Fruit fly (Drosophila melanogaster) whole organism, embryonic: Measurements from ENCODE around the gene Cyp4d14.

ENCODE experiments used
- CG10431 ChIP-seq: fragments of 200-800 bp; sonication (Bioruptor generic); optimal IDR thresholded peaks from 3 replicates; lab custom pipeline; 2018; ENCODE audit warnings: missing biosample characterization, mild to moderate bottlenecking, missing genetic modification characterization
- CG11560 ChIP-seq: fragments of 200-800 bp; sonication (Bioruptor generic); IDR thresholded peaks from 3 replicates; pipeline ENCODE4 v1.3.6; 2022; ENCODE audit warnings: missing biosample characterization, missing genetic modification characterization
- CG12299 ChIP-seq: fragments of 200-800 bp; sonication (Bioruptor generic); optimal IDR thresholded peaks from 2 replicates; lab custom pipeline; 2018; ENCODE audit warnings: missing biosample characterization, mild to moderate bottlenecking, missing genetic modification characterization
- CG12942 ChIP-seq: fragments of 200-800 bp; sonication (Bioruptor generic); optimal IDR thresholded peaks from 3 replicates; lab custom pipeline; 2016; ENCODE audit warnings: missing biosample characterization, missing genetic modification characterization
- CG13894 ChIP-seq: fragments of 200-800 bp; sonication (Bioruptor generic); optimal IDR thresholded peaks from 3 replicates; lab custom pipeline; 2018; ENCODE audit warnings: missing biosample characterization, mild to moderate bottlenecking, missing genetic modification characterization, moderate library complexity
- CG14710 ChIP-seq: fragments of 200-800 bp; sonication (Bioruptor generic); optimal IDR thresholded peaks from 3 replicates; lab custom pipeline; 2019; ENCODE audit warnings: missing biosample characterization, mild to moderate bottlenecking, missing genetic modification characterization, moderate library complexity
- CG15269 ChIP-seq: fragments of 200-800 bp; sonication (Bioruptor generic); optimal IDR thresholded peaks from 2 replicates; lab custom pipeline; 2018; ENCODE audit warnings: missing biosample characterization, mild to moderate bottlenecking, missing genetic modification characterization, moderate library complexity
- CG15514 ChIP-seq: fragments of 200-800 bp; sonication (Bioruptor generic); optimal IDR thresholded peaks from 3 replicates; lab custom pipeline; 2017; ENCODE audit warnings: missing biosample characterization, missing genetic modification characterization, mild to moderate bottlenecking, moderate library complexity, missing genetic modification reagents
- CG15601 ChIP-seq: fragments of 200-800 bp; sonication (Bioruptor generic); optimal IDR thresholded peaks from 3 replicates; lab custom pipeline; 2019; ENCODE audit warnings: missing biosample characterization, mild to moderate bottlenecking, missing genetic modification characterization, moderate library complexity
- CG16815 ChIP-seq: fragments of 200-800 bp; sonication (Bioruptor generic); optimal IDR thresholded peaks from 3 replicates; lab custom pipeline; 2017; ENCODE audit warnings: missing biosample characterization, mild to moderate bottlenecking, missing genetic modification characterization
- CG17385 ChIP-seq: fragments of 200-800 bp; sonication (Bioruptor generic); optimal IDR thresholded peaks from 3 replicates; lab custom pipeline; 2018; ENCODE audit warnings: missing biosample characterization, mild to moderate bottlenecking, missing genetic modification characterization
- CG17829 ChIP-seq: fragments of 200-800 bp; optimal IDR thresholded peaks from 2 replicates; lab custom pipeline; 2019; ENCODE audit warnings: missing biosample characterization, mild to moderate bottlenecking, missing genetic modification characterization, moderate library complexity
- CG17912 ChIP-seq: fragments of 200-800 bp; sonication (Bioruptor generic); optimal IDR thresholded peaks from 2 replicates; lab custom pipeline; 2018; ENCODE audit warnings: missing biosample characterization, mild to moderate bottlenecking, missing genetic modification characterization
- CG3281 ChIP-seq: fragments of 200-800 bp; sonication (Bioruptor generic); optimal IDR thresholded peaks from 3 replicates; lab custom pipeline; 2017; ENCODE audit warnings: missing biosample characterization, mild to moderate bottlenecking, missing genetic modification characterization
- CG34376 ChIP-seq: fragments of 200-800 bp; sonication (Bioruptor generic); optimal IDR thresholded peaks from 2 replicates; lab custom pipeline; 2018; ENCODE audit warnings: missing biosample characterization, mild to moderate bottlenecking, missing genetic modification characterization
- CG42726 ChIP-seq: fragments of 200-800 bp; sonication (Bioruptor generic); IDR thresholded peaks from 2 replicates; pipeline ENCODE4 v1.3.6; 2022; ENCODE audit warnings: missing biosample characterization, missing genetic modification characterization; ENCODE audit not compliant: partially characterized antibody
- CG4360 ChIP-seq: fragments of 200-800 bp; sonication (Bioruptor generic); IDR thresholded peaks from 2 replicates; pipeline ENCODE4 v1.3.6; 2022; ENCODE audit warnings: missing biosample characterization, missing genetic modification characterization
- CG4404 ChIP-seq: fragments of 200-800 bp; sonication (Bioruptor generic); IDR thresholded peaks from 2 replicates; pipeline ENCODE4 v1.3.6; 2022; ENCODE audit warnings: missing biosample characterization, missing genetic modification characterization
- CG4820 ChIP-seq: fragments of 200-800 bp; sonication (Bioruptor generic); optimal IDR thresholded peaks from 3 replicates; lab custom pipeline; 2016; ENCODE audit warnings: missing biosample characterization, missing genetic modification characterization
- CG7556 ChIP-seq: fragments of 200-800 bp; sonication (Bioruptor generic); optimal IDR thresholded peaks from 2 replicates; lab custom pipeline; 2017; ENCODE audit warnings: missing biosample characterization, mild to moderate bottlenecking, missing genetic modification characterization
- CG7987 ChIP-seq: fragments of 200-800 bp; sonication (Bioruptor generic); optimal IDR thresholded peaks from 2 replicates; lab custom pipeline; 2018; ENCODE audit warnings: missing biosample characterization, mild to moderate bottlenecking, missing genetic modification characterization, moderate library complexity
- Camta ChIP-seq: fragments of 200-800 bp; sonication (Bioruptor generic); optimal IDR thresholded peaks from 2 replicates; lab custom pipeline; 2016; ENCODE audit warnings: missing biosample characterization, missing genetic modification characterization
- Dbx ChIP-seq: fragments of 200-800 bp; sonication (Bioruptor generic); IDR thresholded peaks from 3 replicates; pipeline ENCODE4 v1.3.6; 2022; ENCODE audit warnings: missing biosample characterization, missing genetic modification characterization
- Doc2 ChIP-seq: fragments of 200-800 bp; sonication (Bioruptor generic); IDR thresholded peaks from 2 replicates; pipeline ENCODE4 v1.3.6; 2022; ENCODE audit warnings: missing biosample characterization, missing genetic modification characterization
- Fer3 ChIP-seq: fragments of 200-800 bp; sonication (Bioruptor generic); optimal IDR thresholded peaks from 2 replicates; lab custom pipeline; 2018; ENCODE audit warnings: missing biosample characterization, mild to moderate bottlenecking, missing genetic modification characterization, moderate library complexity
- HLHmδ ChIP-seq: fragments of 200-800 bp; sonication (Bioruptor generic); optimal IDR thresholded peaks from 2 replicates; lab custom pipeline; 2018; ENCODE audit warnings: missing biosample characterization, mild to moderate bottlenecking, missing genetic modification characterization, moderate library complexity
- Hr51 ChIP-seq, 2 experiments: fragments of 200-800 bp; sonication (Bioruptor generic); optimal IDR thresholded peaks; 2 replicates in 1 of 2; 3 replicates in 1 of 2; lab custom pipeline; 2016 to 2018; ENCODE audit warnings: missing biosample characterization in 2 of 2, missing genetic modification characterization in 2 of 2, mild to moderate bottlenecking in 1 of 2, moderate library complexity in 1 of 2
- Lim3 ChIP-seq: fragments of 200-800 bp; sonication (Bioruptor generic); IDR thresholded peaks from 2 replicates; pipeline ENCODE4 v1.3.6; 2022; ENCODE audit warnings: missing biosample characterization, missing genetic modification characterization
- Nf-YB ChIP-seq: fragments of 200-800 bp; sonication (Bioruptor generic); optimal IDR thresholded peaks from 3 replicates; lab custom pipeline; 2019; ENCODE audit warnings: missing biosample characterization, mild to moderate bottlenecking, missing genetic modification characterization, moderate library complexity
- Sin3A ChIP-seq: fragments of >200 bp; optimal IDR thresholded peaks from 2 replicates; lab custom pipeline; 2018
- Sox100B ChIP-seq: fragments of 200-800 bp; sonication (Bioruptor generic); optimal IDR thresholded peaks from 3 replicates; lab custom pipeline; 2018; ENCODE audit warnings: missing biosample characterization, mild to moderate bottlenecking, missing genetic modification characterization
- ap ChIP-seq: fragments of 200-800 bp; sonication (Bioruptor generic); IDR thresholded peaks from 2 replicates; pipeline ENCODE4 v1.3.6; 2022; ENCODE audit warnings: missing biosample characterization, missing genetic modification characterization
- ase ChIP-seq: fragments of 200-800 bp; sonication (Bioruptor generic); IDR thresholded peaks from 3 replicates; pipeline ENCODE4 v1.3.6; 2022; ENCODE audit warnings: missing biosample characterization, missing genetic modification characterization
- ato ChIP-seq: fragments of 200-800 bp; sonication (Bioruptor generic); IDR thresholded peaks from 2 replicates; pipeline ENCODE4 v1.3.6; 2022; ENCODE audit warnings: missing biosample characterization, missing genetic modification characterization; ENCODE audit not compliant: partially characterized antibody
- cg ChIP-seq: fragments of 200-800 bp; sonication (Bioruptor generic); optimal IDR thresholded peaks from 3 replicates; lab custom pipeline; 2019; ENCODE audit warnings: missing biosample characterization, mild to moderate bottlenecking, missing genetic modification characterization, moderate library complexity
- chn ChIP-seq: fragments of 200-800 bp; sonication (Bioruptor generic); optimal IDR thresholded peaks from 2 replicates; lab custom pipeline; 2016; ENCODE audit warnings: missing biosample characterization, missing genetic modification characterization
- ci ChIP-seq: fragments of 200-800 bp; sonication (Bioruptor generic); IDR thresholded peaks from 3 replicates; pipeline ENCODE4 v1.3.6; 2022; ENCODE audit warnings: missing biosample characterization, missing genetic modification characterization
- dmrt99B ChIP-seq: fragments of 200-800 bp; sonication (Bioruptor generic); optimal IDR thresholded peaks from 2 replicates; lab custom pipeline; 2018; ENCODE audit warnings: missing biosample characterization, mild to moderate bottlenecking, missing genetic modification characterization, moderate library complexity
- fru ChIP-seq: fragments of >200 bp; optimal IDR thresholded peaks from 2 replicates; lab custom pipeline; 2017
- ham ChIP-seq: fragments of 200-800 bp; sonication (Bioruptor generic); IDR thresholded peaks from 2 replicates; pipeline ENCODE4 v1.3.6; 2022; ENCODE audit warnings: missing biosample characterization, missing genetic modification characterization
- klu ChIP-seq: fragments of 200-800 bp; sonication (Bioruptor generic); IDR thresholded peaks from 2 replicates; pipeline ENCODE4 v1.3.6; 2022; ENCODE audit warnings: missing biosample characterization, missing genetic modification characterization
- lab ChIP-seq: fragments of 200-800 bp; sonication (Bioruptor generic); optimal IDR thresholded peaks from 3 replicates; lab custom pipeline; 2017; ENCODE audit warnings: missing biosample characterization, missing genetic modification characterization, mild to moderate bottlenecking, moderate library complexity, missing genetic modification reagents
- mam ChIP-seq: fragments of 200-800 bp; sonication (Bioruptor generic); optimal IDR thresholded peaks from 3 replicates; lab custom pipeline; 2016; ENCODE audit warnings: missing biosample characterization, missing genetic modification characterization
- mirr ChIP-seq: fragments of 200-800 bp; sonication (Bioruptor generic); optimal IDR thresholded peaks from 3 replicates; lab custom pipeline; 2018; ENCODE audit warnings: missing biosample characterization, mild to moderate bottlenecking, missing genetic modification characterization
- nau ChIP-seq: fragments of 200-800 bp; sonication (Bioruptor generic); optimal IDR thresholded peaks from 3 replicates; lab custom pipeline; 2017; ENCODE audit warnings: missing biosample characterization, mild to moderate bottlenecking, missing genetic modification characterization, missing genetic modification reagents
- pb ChIP-seq: fragments of 200-800 bp; sonication (Bioruptor generic); optimal IDR thresholded peaks from 3 replicates; lab custom pipeline; 2016; ENCODE audit warnings: missing biosample characterization, missing genetic modification characterization
- ranshi ChIP-seq: fragments of 200-800 bp; sonication (Bioruptor generic); IDR thresholded peaks from 2 replicates; pipeline ENCODE4 v1.3.6; 2022; ENCODE audit warnings: missing biosample characterization, missing genetic modification characterization
- sens-2 ChIP-seq: fragments of 200-800 bp; sonication (Bioruptor generic); IDR thresholded peaks from 2 replicates; pipeline ENCODE4 v1.3.6; 2022; ENCODE audit warnings: missing biosample characterization, missing genetic modification characterization
- sr ChIP-seq: fragments of 200-800 bp; sonication (Bioruptor generic); IDR thresholded peaks from 3 replicates; pipeline ENCODE4 v1.3.6; 2022; ENCODE audit warnings: missing biosample characterization, missing genetic modification characterization
- ssp ChIP-seq: fragments of 200-800 bp; sonication (Bioruptor generic); IDR thresholded peaks from 2 replicates; pipeline ENCODE4 v1.3.6; 2022; ENCODE audit warnings: missing biosample characterization, missing genetic modification characterization
- trh ChIP-seq: fragments of 200-800 bp; sonication (Bioruptor generic); optimal IDR thresholded peaks from 2 replicates; lab custom pipeline; 2016; ENCODE audit warnings: missing biosample characterization, missing genetic modification characterization
- wor ChIP-seq: fragments of 200-800 bp; sonication (Bioruptor generic); IDR thresholded peaks from 2 replicates; pipeline ENCODE4 v1.3.6; 2022; ENCODE audit warnings: missing biosample characterization, missing genetic modification characterization

The Cyp4d14 gene

DNA sequence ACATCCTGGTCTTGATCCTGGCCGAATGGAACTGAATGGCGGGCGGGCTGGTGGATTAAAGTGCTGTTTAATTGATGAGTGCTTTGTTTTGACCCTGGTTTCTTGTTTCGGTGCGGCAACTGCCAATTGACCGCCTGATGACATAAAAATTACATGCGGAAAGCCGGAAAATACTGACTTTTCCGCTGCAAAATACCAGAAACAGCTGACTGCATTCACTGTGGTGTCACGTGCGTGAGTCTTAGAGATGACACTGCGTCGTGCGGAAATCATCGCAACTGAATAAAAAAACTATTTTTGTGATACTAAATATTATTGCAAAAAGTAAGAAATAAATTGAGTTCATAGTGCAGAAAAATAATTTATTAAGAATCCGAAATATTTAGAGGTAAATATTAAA, 25.6 kb downstream of the Cyp4d14 start, which contains the start of gene bcn92 (continued):
- TF ChIP-seq chn (GFP tag; lab: Kevin White, UChicago) (peak; percentile 39), CG15269 (peak; percentile 43), Nf-YB (GFP tag; lab: Kevin White, UChicago) (peak; percentile 8), CG14710 (tag; lab: Kevin White, UChicago) (peak; percentile 44), nau (no peak), Lim3 (GFP tag; lab: Robert Waterston, UW) (no peak), lab (no peak), CG3281 (GFP tag; lab: Kevin White, UChicago) (peak; percentile 24), CG15601 (tag; lab: Kevin White, UChicago) (peak; percentile 20), pb (GFP tag; lab: Kevin White, UChicago) (no peak), Camta (GFP tag; lab: Kevin White, UChicago) (peak; percentile 45), cg (GFP tag; lab: Kevin White, UChicago) (no peak), CG16815 (GFP tag; lab: Kevin White, UChicago) (no peak), ap (GFP tag; lab: Robert Waterston, UW) (no peak), ci (GFP tag; lab: Robert Waterston, UW) (peak; percentile 35; the same call in 1 of the 3 replicates), Sin3A (lab: Kevin White, UChicago) (peak; percentile 30), mirr (no peak), Sox100B (GFP tag; lab: Kevin White, UChicago) (no peak), CG4360 (GFP tag; lab: Robert Waterston, UW) (no peak), CG42726 (GFP tag; lab: Robert Waterston, UW) (peak; percentile 92), fru (no peak), CG17912 (GFP tag; lab: Kevin White, UChicago) (no peak), ase (GFP tag; lab: Robert Waterston, UW) (no peak), CG4404 (GFP tag; lab: Robert Waterston, UW) (no peak), HLHmδ (GFP tag; lab: Kevin White, UChicago) (peak; percentile 4), mam (GFP tag; lab: Kevin White, UChicago) (peak; percentile 54), ham (no peak), CG13894 (tag; lab: Kevin White, UChicago) (no peak), Doc2 (GFP tag; lab: Robert Waterston, UW) (no peak), Fer3 (tag; lab: Kevin White, UChicago) (peak; percentile 22), CG15514 (GFP tag; lab: Kevin White, UChicago) (peak; percentile 61), ranshi (GFP tag; lab: Robert Waterston, UW) (no peak), sr (GFP tag; lab: Robert Waterston, UW) (no peak), CG4820 (peak; percentile 18), Dbx (GFP tag; lab: Robert Waterston, UW) (peak; percentile 70), trh (no peak), CG12299 (tag; lab: Kevin White, UChicago) (no peak), CG11560 (no peak), dmrt99B (tag; lab: Kevin White, UChicago) (no peak), CG17385 (peak; percentile 6), CG12942 (GFP tag; lab: Kevin White, UChicago) (peak; percentile 25), CG7987 (GFP tag; lab: Kevin White, UChicago) (no peak), CG34376 (GFP tag; lab: Kevin White, UChicago) (peak; percentile 33), Hr51 (GFP tag; optimal IDR thresholded peaks at IDR 0.05; lab: Kevin White, UChicago) (peak in 1 of 2 experiments; percentile 17), klu (GFP tag; lab: Robert Waterston, UW) (no peak), CG17829 (tag; lab: Kevin White, UChicago) (peak; percentile 61), CG10431 (GFP tag; lab: Kevin White, UChicago) (peak; percentile 83), ato (GFP tag; lab: Robert Waterston, UW) (peak; percentile 87), ssp (GFP tag; lab: Robert Waterston, UW) (no peak), wor (no peak), CG7556 (GFP tag; lab: Kevin White, UChicago) (no peak), sens-2 (GFP tag; lab: Robert Waterston, UW) (no peak)
